Worm (Caenorhabditis elegans): ENCODE data around the gene clec-225.

The clec-225 gene

DNA sequence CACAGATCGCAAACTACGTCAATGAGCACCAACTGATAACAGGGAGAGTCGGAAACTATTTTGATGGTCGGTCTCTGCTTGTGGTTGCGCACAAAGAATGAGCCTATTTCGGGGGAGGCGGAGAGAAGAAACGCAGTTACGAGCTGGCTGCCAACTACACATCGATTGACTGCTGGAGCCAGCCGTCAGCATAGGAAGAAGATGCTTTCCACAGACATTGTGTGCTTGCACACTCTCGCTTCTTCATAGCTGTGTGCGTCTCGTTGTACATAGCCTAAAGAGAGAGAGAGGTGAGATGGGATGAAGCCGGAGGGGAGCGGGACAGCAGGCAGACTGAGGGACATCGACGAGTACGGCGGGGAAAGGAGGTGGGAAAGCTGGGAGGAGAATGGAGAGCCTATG, 4.2 kb downstream of the clec-225 start (continued):
- TF ChIP-seq aha-1 (tag), result peak; percentile 82
- peak in 1 of 2 experiments; percentile 30 for TF ChIP-seq hif-1 (tag; optimal IDR thresholded peaks at IDR 0.05)
- TF ChIP-seq egl-43 (GFP tag; IDR thresholded peaks at IDR 0.05), result peak; percentile 84
- TF ChIP-seq nhr-25 (tag; optimal IDR thresholded peaks at IDR 0.05; ENCODE audit: borderline replicate concordance, insufficient read depth), result no peak
- peak; percentile 32; the same call in 1 of the 2 replicates for TF ChIP-seq tra-1 (GFP tag; IDR thresholded peaks at IDR 0.05)
- no peak for TF ChIP-seq spr-3 (GFP tag; optimal IDR thresholded peaks at IDR 0.05)
- peak in 1 of 2 experiments; percentile 49 for TF ChIP-seq unc-62 (GFP tag; optimal IDR thresholded peaks at IDR 0.05 in 1 of 2)
- no peak for TF ChIP-seq unc-62 (tag; optimal IDR thresholded peaks at IDR 0.05)
- no peak for TF ChIP-seq aly-2 (tag; optimal IDR thresholded peaks at IDR 0.05)
- TF ChIP-seq R02D3.7 (tag; optimal IDR thresholded peaks at IDR 0.05), result no peak
- peak; percentile 36 for TF ChIP-seq F37D6.2 (tag; optimal IDR thresholded peaks at IDR 0.05)
- peak; percentile 91 for TF ChIP-seq dmd-6 (GFP tag; IDR thresholded peaks at IDR 0.05)
- peak; percentile 7 for TF ChIP-seq nhr-102 (tag; optimal IDR thresholded peaks at IDR 0.05)
- TF ChIP-seq gei-8 (GFP tag; optimal IDR thresholded peaks at IDR 0.05), result peak; percentile 62
- peak; percentile 66; the same call in 1 of the 2 replicates for TF ChIP-seq ctbp-1 (GFP tag; IDR thresholded peaks at IDR 0.05)
- TF ChIP-seq zip-11 (GFP tag; IDR thresholded peaks at IDR 0.05), result no peak
- peak; percentile 50 for TF ChIP-seq nhr-77 (tag; optimal IDR thresholded peaks at IDR 0.05)
- no peak for TF ChIP-seq egl-27 (tag; optimal IDR thresholded peaks at IDR 0.05)
- no peak for TF ChIP-seq vab-7 (GFP tag; IDR thresholded peaks at IDR 0.05)
- TF ChIP-seq nhr-237 (tag; optimal IDR thresholded peaks at IDR 0.05), result no peak
- peak; percentile 70 for TF ChIP-seq lin-13 (GFP tag; optimal IDR thresholded peaks at IDR 0.05)
- peak; percentile 52 for TF ChIP-seq pqm-1 (tag; optimal IDR thresholded peaks at IDR 0.05)
- 0 out of 2 replicates have a peak, but pooled peaks have one; percentile 16 for TF ChIP-seq mxl-2 (GFP tag; conservative IDR thresholded peaks at IDR 0.05)
- TF ChIP-seq ceh-20 (GFP tag; IDR thresholded peaks at IDR 0.05), result no peak
- peak; percentile 58; the same call in 1 of the 2 replicates for TF ChIP-seq arid-1 (GFP tag; conservative IDR thresholded peaks at IDR 0.05)
- no peak for TF ChIP-seq ztf-11 (tag; optimal IDR thresholded peaks at IDR 0.05)
- TF ChIP-seq skn-1 (tag; optimal IDR thresholded peaks at IDR 0.05), result no peak
- TF ChIP-seq ceh-28 (tag; optimal IDR thresholded peaks at IDR 0.05), result peak; percentile 40
- TF ChIP-seq daf-16 (GFP tag; optimal IDR thresholded peaks at IDR 0.05), result peak in 1 of 2 experiments; percentile 37
- TF ChIP-seq daf-16 (tag; optimal IDR thresholded peaks at IDR 0.05), result peak; percentile 55
- peak; percentile 86 for TF ChIP-seq hmg-1.1 (GFP tag; IDR thresholded peaks at IDR 0.05)
- TF ChIP-seq nhr-28 (tag; optimal IDR thresholded peaks at IDR 0.05), result peak; percentile 51
- TF ChIP-seq fos-1 (tag; optimal IDR thresholded peaks at IDR 0.05), result no peak
- TF ChIP-seq lin-29 (GFP tag; IDR thresholded peaks at IDR 0.05), result no peak
- TF ChIP-seq saeg-2 (GFP tag; IDR thresholded peaks at IDR 0.05), result no peak
- no peak for TF ChIP-seq ceh-82 (tag; optimal IDR thresholded peaks at IDR 0.05)
- no peak for TF ChIP-seq zfp-2 (tag; optimal IDR thresholded peaks at IDR 0.05)
- TF ChIP-seq T20F7.1 (GFP tag; optimal IDR thresholded peaks at IDR 0.05), result peak; percentile 24
- peak; percentile 77 for TF ChIP-seq rbr-2 (tag; optimal IDR thresholded peaks at IDR 0.05)
- no peak for TF ChIP-seq ceh-44 (GFP tag; IDR thresholded peaks at IDR 0.05)
- TF ChIP-seq lsy-2 (tag; optimal IDR thresholded peaks at IDR 0.05), result peak; percentile 20 to 42
- 0 out of 2 replicates have a peak, but pooled peaks have one; percentile 7 for TF ChIP-seq nhr-41 (GFP tag; IDR thresholded peaks at IDR 0.05)
- no peak for TF ChIP-seq ceh-62 (tag; optimal IDR thresholded peaks at IDR 0.05)
- TF ChIP-seq Y75B8A.6 (GFP tag; IDR thresholded peaks at IDR 0.05), result no peak
- TF ChIP-seq unc-130 (GFP tag; optimal IDR thresholded peaks at IDR 0.05), result no peak
- TF ChIP-seq madf-5 (GFP tag; IDR thresholded peaks at IDR 0.05), result 0 out of 4 replicates have a peak, but pooled peaks of 1 of the 2 experiments have one; percentile 23
- TF ChIP-seq set-16 (GFP tag; IDR thresholded peaks at IDR 0.05), result no peak; the same call in 1 of the 2 replicates
- peak; percentile 4 for TF ChIP-seq nhr-10 (tag; optimal IDR thresholded peaks at IDR 0.05)
- TF ChIP-seq duxl-1 (tag; optimal IDR thresholded peaks at IDR 0.05; ENCODE audit: poor library complexity), result peak; percentile 42
- TF ChIP-seq attf-4 (tag; optimal IDR thresholded peaks at IDR 0.05), result no peak
- no peak for TF ChIP-seq daf-8 (GFP tag; IDR thresholded peaks at IDR 0.05)
- peak; percentile 66 for TF ChIP-seq nhr-6 (tag; optimal IDR thresholded peaks at IDR 0.05)
